Worm (Caenorhabditis elegans) whole organism, young adult: ENCODE data around the gene C34B4.5.

Source experiments
- B0261.1 ChIP-seq: sonication (generic microtip); optimal IDR thresholded peaks from 2 replicates; lab custom pipeline; 2016; ENCODE audit warnings: mild to moderate bottlenecking, missing genetic modification characterization, moderate library complexity, missing compliant biosample characterization
- F39B2.1 ChIP-seq: fragments of 200-800 bp; sonication (Bioruptor generic); IDR thresholded peaks from 2 replicates; pipeline ENCODE4 v1.3.6; 2022; ENCODE audit warnings: missing genetic modification reagents, missing genetic modification characterization, missing compliant biosample characterization
- F57A8.1 ChIP-seq: fragments of 200-800 bp; sonication (Bioruptor generic); optimal IDR thresholded peaks from 2 replicates; lab custom pipeline; 2018; ENCODE audit warnings: mild to moderate bottlenecking, missing genetic modification characterization, moderate library complexity, missing compliant biosample characterization
- ZK185.1 ChIP-seq: sonication (generic microtip); optimal IDR thresholded peaks from 2 replicates; lab custom pipeline; 2016; ENCODE audit warnings: mild to moderate bottlenecking, missing genetic modification characterization, missing compliant biosample characterization; ENCODE audit not compliant: poor library complexity, severe bottlenecking
- akir-1 ChIP-seq: fragments of 200-800 bp; sonication (Bioruptor generic); optimal IDR thresholded peaks from 2 replicates; lab custom pipeline; 2018; ENCODE audit warnings: mild to moderate bottlenecking, missing genetic modification characterization, moderate library complexity, missing compliant biosample characterization
- aptf-3 ChIP-seq: fragments of 200-800 bp; sonication (Bioruptor generic); IDR thresholded peaks from 2 replicates; pipeline ENCODE4 v1.3.6; 2022; ENCODE audit warnings: missing genetic modification characterization, missing compliant biosample characterization
- attf-6 ChIP-seq: fragments of 200-800 bp; sonication (Bioruptor generic); IDR thresholded peaks from 2 replicates; pipeline ENCODE4 v1.3.6; 2022; ENCODE audit warnings: missing genetic modification reagents, missing genetic modification characterization, missing compliant biosample characterization
- cebp-1 ChIP-seq, 2 experiments: fragments of 200-800 bp in 1 of 2; sonication (Bioruptor generic) in 1 of 2; sonication (generic microtip) in 1 of 2; IDR thresholded peaks in 1 of 2; optimal IDR thresholded peaks in 1 of 2; 2 replicates each; pipeline versions ENCODE4 v1.3.6 to Lab custom; 2017 to 2022; ENCODE audit warnings: missing compliant biosample characterization in 2 of 2, missing genetic modification characterization in 2 of 2, mild to moderate bottlenecking in 1 of 2, missing genetic modification reagents in 1 of 2, moderate library complexity in 1 of 2
- ceh-58 ChIP-seq: fragments of 200-800 bp; sonication (Bioruptor generic); IDR thresholded peaks from 2 replicates; pipeline ENCODE4 v1.3.6; 2022; ENCODE audit warnings: missing genetic modification characterization, missing compliant biosample characterization
- ceh-91 ChIP-seq: fragments of 200-800 bp; sonication (Bioruptor generic); IDR thresholded peaks from 2 replicates; pipeline ENCODE4 v1.3.6; 2022; ENCODE audit warnings: missing genetic modification reagents, missing genetic modification characterization, missing compliant biosample characterization
- efl-1 ChIP-seq: fragments of 150-350 bp; optimal IDR thresholded peaks from 2 replicates; lab custom pipeline; 2014; ENCODE audit warnings: missing biosample characterization, missing genetic modification reagents, missing genetic modification characterization
- egl-18 ChIP-seq: fragments of 200-800 bp; sonication (Bioruptor generic); IDR thresholded peaks from 2 replicates; pipeline ENCODE4 v1.3.6; 2022; ENCODE audit warnings: missing genetic modification reagents, missing genetic modification characterization, missing compliant biosample characterization
- hrde-1 ChIP-seq: sonication (generic microtip); optimal IDR thresholded peaks from 2 replicates; lab custom pipeline; 2016; ENCODE audit warnings: missing genetic modification characterization, mild to moderate bottlenecking, missing compliant biosample characterization, moderate library complexity, missing genotype, missing genetic modification reagents, borderline replicate concordance
- let-607 ChIP-seq, 2 experiments: fragments of 200-800 bp in 1 of 2; sonication (Bioruptor generic) in 1 of 2; sonication (generic microtip) in 1 of 2; optimal IDR thresholded peaks; 2 replicates each; lab custom pipeline; 2016 to 2018; ENCODE audit warnings: mild to moderate bottlenecking in 2 of 2, missing compliant biosample characterization in 2 of 2, missing genetic modification characterization in 2 of 2, moderate library complexity in 2 of 2, missing genotype in 1 of 2
- lin-26 ChIP-seq: fragments of 200-800 bp; sonication (Bioruptor generic); IDR thresholded peaks from 2 replicates; pipeline ENCODE4 v1.3.6; 2022; ENCODE audit warnings: missing genetic modification reagents, missing genetic modification characterization, missing compliant biosample characterization
- lin-40 ChIP-seq: sonication (generic microtip); optimal IDR thresholded peaks from 2 replicates; lab custom pipeline; 2016; ENCODE audit warnings: missing genetic modification characterization, mild to moderate bottlenecking, missing compliant biosample characterization, missing genotype, missing genetic modification reagents
- lsl-1 ChIP-seq: fragments of 200-800 bp; sonication (Bioruptor generic); optimal IDR thresholded peaks from 2 replicates; lab custom pipeline; 2018; ENCODE audit warnings: mild to moderate bottlenecking, missing genetic modification characterization, moderate library complexity, missing compliant biosample characterization
- madf-6 ChIP-seq: fragments of 200-800 bp; sonication (Bioruptor generic); IDR thresholded peaks from 2 replicates; pipeline ENCODE4 v1.3.6; 2022; ENCODE audit warnings: missing genetic modification reagents, missing genetic modification characterization, missing compliant biosample characterization
- madf-8 ChIP-seq: fragments of 200-800 bp; sonication (Bioruptor generic); conservative IDR thresholded peaks from 2 replicates; pipeline ENCODE4 v1.3.6; 2022; ENCODE audit warnings: missing genetic modification reagents, missing genetic modification characterization, missing compliant biosample characterization
- mes-4 ChIP-seq: sonication (generic microtip); optimal IDR thresholded peaks from 2 replicates; lab custom pipeline; 2016; ENCODE audit warnings: missing genotype, missing genetic modification characterization, missing compliant biosample characterization
- sea-2 ChIP-seq: fragments of 200-800 bp; sonication (Bioruptor generic); IDR thresholded peaks from 2 replicates; pipeline ENCODE4 v1.3.6; 2022; ENCODE audit warnings: missing genetic modification characterization, missing compliant biosample characterization
- snpc-1.3 ChIP-seq: sonication (generic microtip); optimal IDR thresholded peaks from 2 replicates; lab custom pipeline; 2017; ENCODE audit warnings: missing genetic modification characterization, mild to moderate bottlenecking, missing compliant biosample characterization, antibody characterized with exemption, moderate library complexity, missing genotype, missing genetic modification reagents; ENCODE audit not compliant: insufficient read depth
- snpc-4 ChIP-seq, 5 experiments: fragments of 150-350 bp in 1 of 5; sonication (generic microtip) in 4 of 5; optimal IDR thresholded peaks; 2 replicates each; lab custom pipeline; 2014 to 2018; ENCODE audit warnings: missing genetic modification characterization in 5 of 5, missing biosample characterization in 3 of 5, antibody characterized with exemption in 2 of 5, mild to moderate bottlenecking in 2 of 5, missing compliant biosample characterization in 2 of 5, missing genotype in 2 of 5, moderate library complexity in 2 of 5, missing genetic modification reagents in 1 of 5
- unc-130 ChIP-seq: sonication (generic microtip); optimal IDR thresholded peaks from 2 replicates; lab custom pipeline; 2016; ENCODE audit warnings: missing genetic modification reagents, missing genetic modification characterization, missing compliant biosample characterization
- unc-62 ChIP-seq: fragments of 150-350 bp; optimal IDR thresholded peaks from 2 replicates; lab custom pipeline; 2014; ENCODE audit warnings: missing biosample characterization, missing genetic modification reagents, missing genetic modification characterization
- zfh-2 ChIP-seq: fragments of 200-800 bp; sonication (Bioruptor generic); conservative IDR thresholded peaks from 2 replicates; pipeline ENCODE4 v1.3.6; 2022; ENCODE audit warnings: missing genetic modification reagents, missing genetic modification characterization, missing compliant biosample characterization
- ztf-26 ChIP-seq: sonication (generic microtip); optimal IDR thresholded peaks from 2 replicates; lab custom pipeline; 2017; ENCODE audit warnings: missing genetic modification characterization, missing compliant biosample characterization
- ztf-28 ChIP-seq: fragments of 200-800 bp; sonication (Bioruptor generic); IDR thresholded peaks from 2 replicates; pipeline ENCODE4 v1.3.6; 2022; ENCODE audit warnings: missing genetic modification reagents, missing genetic modification characterization, missing compliant biosample characterization

Gene C34B4.5

ce11 chrV:13105840-13106429 is 10.2 kb downstream of the C34B4.5 start:
- TF ChIP-seq unc-62 (GFP tag; lab: Kevin White, UChicago) (peak; percentile 64), F57A8.1 (no peak)

ce11 chrV:13111599-13112191 is 15.9 kb downstream of the C34B4.5 start:
- no peak for TF ChIP-seq zfh-2
- no peak for TF ChIP-seq lin-40 (tag; lab: Kevin White, UChicago)
- TF ChIP-seq hrde-1 (tag; lab: Kevin White, UChicago), result no peak
- no peak for TF ChIP-seq attf-6 (GFP tag; lab: Robert Waterston, UW)
- TF ChIP-seq ceh-58 (GFP tag; lab: Robert Waterston, UW), result no peak
- TF ChIP-seq ztf-28, result no peak
- no peak for TF ChIP-seq let-607 (tag; optimal IDR thresholded peaks at IDR 0.05; lab: Kevin White, UChicago)

ce11 chrV:13112937-13113497 is 17.3 kb downstream of the C34B4.5 start:
- TF ChIP-seq mes-4 (tag; lab: Kevin White, UChicago) (no peak), akir-1 (GFP tag; lab: Kevin White, UChicago) (no peak), snpc-1.3 (tag; lab: Kevin White, UChicago) (no peak), efl-1 (GFP tag; lab: Kevin White, UChicago) (no peak), sea-2 (GFP tag; lab: Robert Waterston, UW) (no peak), B0261.1 (tag; lab: Kevin White, UChicago) (no peak), egl-18 (GFP tag; lab: Robert Waterston, UW) (no peak), cebp-1 (GFP tag; IDR thresholded peaks at IDR 0.05; lab: Robert Waterston, UW) (no peak), cebp-1 (tag; optimal IDR thresholded peaks at IDR 0.05; lab: Kevin White, UChicago) (no peak), ceh-91 (GFP tag; lab: Robert Waterston, UW) (no peak)

ce11 chrV:13114552-13115237 is 18.9 kb downstream of the C34B4.5 start:
- no peak for TF ChIP-seq aptf-3 (GFP tag; lab: Robert Waterston, UW)
- TF ChIP-seq ZK185.1 (tag; lab: Kevin White, UChicago), result no peak
- TF ChIP-seq ztf-26 (tag; lab: Kevin White, UChicago), result no peak
- no peak for TF ChIP-seq lin-26 (GFP tag; lab: Robert Waterston, UW)
- no peak for TF ChIP-seq unc-130 (GFP tag; lab: Kevin White, UChicago)
- no peak for TF ChIP-seq let-607 (tag; optimal IDR thresholded peaks at IDR 0.05; lab: Kevin White, UChicago)
- no peak for TF ChIP-seq F39B2.1 (GFP tag; lab: Robert Waterston, UW)

- peak; percentile 18; the same call in 1 of the 2 replicates for TF ChIP-seq madf-8
- peak; percentile 59 for TF ChIP-seq madf-6
- no peak for TF ChIP-seq lsl-1 (GFP tag; lab: Kevin White, UChicago)
- no peak for TF ChIP-seq snpc-4 (GFP tag; optimal IDR thresholded peaks at IDR 0.05; lab: Kevin White, UChicago)
- peak in 1 of 4 experiments; percentile 27 for TF ChIP-seq snpc-4 (tag; optimal IDR thresholded peaks at IDR 0.05; lab: Kevin White, UChicago)
- peak; percentile 54 for TF ChIP-seq efl-1 (GFP tag; lab: Kevin White, UChicago)
These were observed 20.4 kb downstream of the C34B4.5 start, which contains the start of gene acly-2 for ce11 chrV:13116114-13116603. TSS of gene acly-2 (plus strand) at chrV:13116488.
